Fruit fly (Drosophila melanogaster) whole organism, embryonic: Measurements from ENCODE around the gene Tango9.

ENCODE experiments used
- Adf1 ChIP-seq: fragments of 200-800 bp; sonication (Bioruptor generic); IDR thresholded peaks from 2 replicates; pipeline ENCODE4 v1.3.6; 2022; ENCODE audit warnings: missing biosample characterization, missing genetic modification characterization
- Atf-2 ChIP-seq: fragments of 200-800 bp; sonication (Bioruptor generic); optimal IDR thresholded peaks from 2 replicates; lab custom pipeline; 2016; ENCODE audit warnings: missing biosample characterization, missing genetic modification characterization
- Atf6 ChIP-seq: fragments of 200-800 bp; sonication (Bioruptor generic); IDR thresholded peaks from 2 replicates; pipeline ENCODE4 v1.3.6; 2022; ENCODE audit warnings: missing biosample characterization, missing genetic modification characterization
- Bteb2 ChIP-seq: fragments of 200-800 bp; sonication (Bioruptor generic); optimal IDR thresholded peaks from 2 replicates; lab custom pipeline; 2016; ENCODE audit warnings: missing biosample characterization, missing genetic modification characterization
- CG10366 ChIP-seq: fragments of 200-800 bp; sonication (Bioruptor generic); IDR thresholded peaks from 2 replicates; pipeline ENCODE4 v1.3.6; 2022; ENCODE audit warnings: missing biosample characterization, missing genetic modification characterization
- CG1233 ChIP-seq: fragments of 200-800 bp; sonication (Bioruptor generic); optimal IDR thresholded peaks from 4 replicates; lab custom pipeline; 2018; ENCODE audit warnings: missing biosample characterization, mild to moderate bottlenecking, missing genetic modification characterization
- CG12391 ChIP-seq: fragments of 200-800 bp; sonication (Bioruptor generic); optimal IDR thresholded peaks from 3 replicates; lab custom pipeline; 2018; ENCODE audit warnings: missing biosample characterization, mild to moderate bottlenecking, missing genetic modification characterization, moderate library complexity
- CG12942 ChIP-seq: fragments of 200-800 bp; sonication (Bioruptor generic); optimal IDR thresholded peaks from 3 replicates; lab custom pipeline; 2016; ENCODE audit warnings: missing biosample characterization, missing genetic modification characterization
- CG14710 ChIP-seq: fragments of 200-800 bp; sonication (Bioruptor generic); optimal IDR thresholded peaks from 3 replicates; lab custom pipeline; 2019; ENCODE audit warnings: missing biosample characterization, mild to moderate bottlenecking, missing genetic modification characterization, moderate library complexity
- CG15514 ChIP-seq: fragments of 200-800 bp; sonication (Bioruptor generic); optimal IDR thresholded peaks from 3 replicates; lab custom pipeline; 2017; ENCODE audit warnings: missing biosample characterization, missing genetic modification characterization, mild to moderate bottlenecking, moderate library complexity, missing genetic modification reagents
- CG16779 ChIP-seq: fragments of 200-800 bp; sonication (Bioruptor generic); IDR thresholded peaks from 2 replicates; pipeline ENCODE4 v1.3.6; 2022; ENCODE audit warnings: missing biosample characterization, missing genetic modification characterization
- CG16863 ChIP-seq: fragments of 200-800 bp; sonication (Bioruptor generic); optimal IDR thresholded peaks from 3 replicates; lab custom pipeline; 2016; ENCODE audit warnings: missing biosample characterization, missing genetic modification characterization
- CG17802 ChIP-seq: fragments of 200-800 bp; sonication (Bioruptor generic); optimal IDR thresholded peaks from 2 replicates; lab custom pipeline; 2018; ENCODE audit warnings: missing biosample characterization, mild to moderate bottlenecking, missing genetic modification characterization, moderate library complexity
- CG17829 ChIP-seq: fragments of 200-800 bp; optimal IDR thresholded peaks from 2 replicates; lab custom pipeline; 2019; ENCODE audit warnings: missing biosample characterization, mild to moderate bottlenecking, missing genetic modification characterization, moderate library complexity
- CG32772 ChIP-seq: fragments of 200-800 bp; sonication (Bioruptor generic); IDR thresholded peaks from 2 replicates; pipeline ENCODE4 v1.3.6; 2022; ENCODE audit warnings: missing biosample characterization, missing genetic modification characterization
- CG3838 ChIP-seq: fragments of 200-800 bp; sonication (Bioruptor generic); optimal IDR thresholded peaks from 3 replicates; lab custom pipeline; 2016; ENCODE audit warnings: missing biosample characterization, missing genetic modification characterization
- CG4328 ChIP-seq: fragments of 200-800 bp; sonication (Bioruptor generic); optimal IDR thresholded peaks from 3 replicates; lab custom pipeline; 2017; ENCODE audit warnings: missing biosample characterization, missing genetic modification reagents, missing genetic modification characterization
- CG4360 ChIP-seq: fragments of 200-800 bp; sonication (Bioruptor generic); IDR thresholded peaks from 2 replicates; pipeline ENCODE4 v1.3.6; 2022; ENCODE audit warnings: missing biosample characterization, missing genetic modification characterization
- CG4424 ChIP-seq: fragments of 200-800 bp; sonication (Bioruptor generic); optimal IDR thresholded peaks from 3 replicates; lab custom pipeline; 2016; ENCODE audit warnings: missing biosample characterization, missing genetic modification characterization
- CG6854 ChIP-seq: fragments of 200-800 bp; sonication (Bioruptor generic); optimal IDR thresholded peaks from 3 replicates; lab custom pipeline; 2017; ENCODE audit warnings: missing biosample characterization, mild to moderate bottlenecking, missing genetic modification characterization
- CG7745 ChIP-seq: fragments of 200-800 bp; sonication (Bioruptor generic); optimal IDR thresholded peaks from 2 replicates; lab custom pipeline; 2018; ENCODE audit warnings: missing biosample characterization, mild to moderate bottlenecking, missing genetic modification characterization, moderate library complexity
- CG7786 ChIP-seq: fragments of 200-800 bp; sonication (Bioruptor generic); optimal IDR thresholded peaks from 2 replicates; lab custom pipeline; 2016; ENCODE audit warnings: missing biosample characterization, missing genetic modification characterization
- CG8478 ChIP-seq: fragments of >200 bp; optimal IDR thresholded peaks from 2 replicates; lab custom pipeline; 2018
- CG9932 ChIP-seq: fragments of 200-800 bp; sonication (Bioruptor generic); IDR thresholded peaks from 2 replicates; pipeline ENCODE4 v1.3.6; 2022; ENCODE audit warnings: missing biosample characterization, missing genetic modification characterization
- D ChIP-seq, 2 experiments: fragments of 200-800 bp in 1 of 2; fragments of >200 bp in 1 of 2; sonication (Bioruptor generic) in 1 of 2; optimal IDR thresholded peaks; 2 replicates in 1 of 2; 3 replicates in 1 of 2; lab custom pipeline; 2017; ENCODE audit warnings: mild to moderate bottlenecking in 1 of 2, missing biosample characterization in 1 of 2, missing genetic modification characterization in 1 of 2, missing genetic modification reagents in 1 of 2
- D19A ChIP-seq: fragments of 200-800 bp; optimal IDR thresholded peaks from 3 replicates; lab custom pipeline; 2019; ENCODE audit warnings: missing biosample characterization, mild to moderate bottlenecking, missing genetic modification characterization, moderate library complexity
- Ets65A ChIP-seq: fragments of 200-800 bp; sonication (Bioruptor generic); peaks from one replicate; lab custom pipeline; 2016; ENCODE audit warnings: missing biosample characterization, missing genetic modification characterization
- Ets97D ChIP-seq: fragments of 200-800 bp; sonication (Bioruptor generic); optimal IDR thresholded peaks from 3 replicates; lab custom pipeline; 2016; ENCODE audit warnings: missing biosample characterization, missing genetic modification characterization
- HHEX ChIP-seq: fragments of 200-800 bp; sonication (Bioruptor generic); optimal IDR thresholded peaks from 3 replicates; lab custom pipeline; 2017; ENCODE audit warnings: missing biosample characterization, mild to moderate bottlenecking, missing genetic modification characterization, missing genetic modification reagents
- HmgD ChIP-seq: fragments of 200-800 bp; sonication (Bioruptor generic); optimal IDR thresholded peaks from 3 replicates; lab custom pipeline; 2016; ENCODE audit warnings: missing biosample characterization, missing genetic modification characterization
- Hr3 ChIP-seq: fragments of 200-800 bp; sonication (Bioruptor generic); optimal IDR thresholded peaks from 3 replicates; lab custom pipeline; 2016; ENCODE audit warnings: missing biosample characterization, missing genetic modification characterization
- Mad ChIP-seq: fragments of 200-800 bp; sonication (Bioruptor generic); optimal IDR thresholded peaks from 2 replicates; lab custom pipeline; 2016; ENCODE audit warnings: missing biosample characterization, missing genetic modification characterization
- NfI ChIP-seq: fragments of 200-800 bp; sonication (Bioruptor generic); optimal IDR thresholded peaks from 3 replicates; lab custom pipeline; 2018; ENCODE audit warnings: missing biosample characterization, mild to moderate bottlenecking, missing genetic modification characterization, moderate library complexity
- Usf ChIP-seq: fragments of 200-800 bp; sonication (Bioruptor generic); optimal IDR thresholded peaks from 2 replicates; lab custom pipeline; 2017; ENCODE audit warnings: missing genotype, missing biosample characterization, missing genetic modification characterization
- Xbp1 ChIP-seq: fragments of 200-800 bp; sonication (Bioruptor generic); optimal IDR thresholded peaks from 3 replicates; lab custom pipeline; 2016; ENCODE audit warnings: missing biosample characterization, mild to moderate bottlenecking, missing genetic modification characterization
- amos ChIP-seq: fragments of 200-800 bp; sonication (Bioruptor generic); IDR thresholded peaks from 2 replicates; pipeline ENCODE4 v1.3.6; 2022; ENCODE audit warnings: missing biosample characterization, missing genetic modification characterization; ENCODE audit not compliant: partially characterized antibody
- ato ChIP-seq: fragments of 200-800 bp; sonication (Bioruptor generic); IDR thresholded peaks from 2 replicates; pipeline ENCODE4 v1.3.6; 2022; ENCODE audit warnings: missing biosample characterization, missing genetic modification characterization; ENCODE audit not compliant: partially characterized antibody
- bcd ChIP-seq: fragments of 200-800 bp; sonication (Bioruptor generic); optimal IDR thresholded peaks from 2 replicates; lab custom pipeline; 2017; ENCODE audit warnings: missing biosample characterization, mild to moderate bottlenecking, missing genetic modification characterization
- bowl ChIP-seq: fragments of 200-800 bp; sonication (Bioruptor generic); IDR thresholded peaks from 2 replicates; pipeline ENCODE4 v1.3.6; 2022; ENCODE audit warnings: missing biosample characterization, missing genetic modification characterization
- cato ChIP-seq: fragments of 200-800 bp; sonication (Bioruptor generic); optimal IDR thresholded peaks from 2 replicates; lab custom pipeline; 2016; ENCODE audit warnings: missing biosample characterization, missing genetic modification characterization, borderline replicate concordance
- chn ChIP-seq: fragments of 200-800 bp; sonication (Bioruptor generic); optimal IDR thresholded peaks from 2 replicates; lab custom pipeline; 2016; ENCODE audit warnings: missing biosample characterization, missing genetic modification characterization
- fd3F ChIP-seq: fragments of 200-800 bp; sonication (Bioruptor generic); optimal IDR thresholded peaks from 2 replicates; lab custom pipeline; 2018; ENCODE audit warnings: missing biosample characterization, mild to moderate bottlenecking, missing genetic modification characterization, moderate library complexity
- ind ChIP-seq: fragments of 200-800 bp; sonication (Bioruptor generic); optimal IDR thresholded peaks from 3 replicates; lab custom pipeline; 2016; ENCODE audit warnings: missing biosample characterization, missing genetic modification characterization
- insv ChIP-seq, 2 experiments: fragments of 200-800 bp; sonication (Bioruptor generic); optimal IDR thresholded peaks; 3 replicates each; lab custom pipeline; 2016 to 2018; ENCODE audit warnings: missing biosample characterization in 2 of 2, missing genetic modification characterization in 2 of 2
- jumu ChIP-seq: fragments of 200-800 bp; sonication (Bioruptor generic); optimal IDR thresholded peaks from 3 replicates; lab custom pipeline; 2016; ENCODE audit warnings: missing biosample characterization, missing genetic modification characterization
- oc ChIP-seq: fragments of 200-800 bp; sonication (Bioruptor generic); optimal IDR thresholded peaks from 2 replicates; lab custom pipeline; 2018; ENCODE audit warnings: missing biosample characterization, mild to moderate bottlenecking, missing genetic modification characterization, moderate library complexity
- onecut ChIP-seq: fragments of 200-800 bp; sonication (Bioruptor generic); IDR thresholded peaks from 2 replicates; pipeline ENCODE4 v1.3.6; 2022; ENCODE audit warnings: missing biosample characterization, missing genetic modification characterization
- sisA ChIP-seq: fragments of 200-800 bp; sonication (Bioruptor generic); IDR thresholded peaks from 2 replicates; pipeline ENCODE4 v1.3.6; 2022; ENCODE audit warnings: missing biosample characterization, missing genetic modification characterization
- ttk ChIP-seq: fragments of 200-800 bp; sonication (Bioruptor generic); IDR thresholded peaks from 2 replicates; pipeline ENCODE4 v2.1.2; 2022; ENCODE audit warnings: missing biosample characterization, missing genetic modification characterization
- tup ChIP-seq: fragments of 200-800 bp; sonication (Bioruptor generic); optimal IDR thresholded peaks from 2 replicates; lab custom pipeline; 2016; ENCODE audit warnings: missing biosample characterization, mild to moderate bottlenecking, missing genetic modification characterization, moderate library complexity

Gene Tango9

dm6 chr3R:12010202-12010824 is 35.6 kb upstream of the Tango9 start, which contains the start of the genes KLHL18 and GCC185 (continued):
- TF ChIP-seq CG9932 (GFP tag; lab: Robert Waterston, UW): peak; percentile 88
- TF ChIP-seq NfI: peak; percentile 62
- TF ChIP-seq oc (tag; lab: Kevin White, UChicago): no peak
- peak; percentile 27 for TF ChIP-seq CG17802
- TF ChIP-seq HHEX (GFP tag; lab: Kevin White, UChicago): peak; percentile 55
- TF ChIP-seq ttk (GFP tag; lab: Robert Waterston, UW): no peak
- no peak for TF ChIP-seq tup (GFP tag; lab: Kevin White, UChicago)
- TF ChIP-seq CG7786: peak; percentile 44
- TF ChIP-seq CG12391 (tag; lab: Kevin White, UChicago): peak; percentile 86
- peak; percentile 35; the same call in 1 of the 2 replicates for TF ChIP-seq Adf1 (GFP tag; lab: Robert Waterston, UW)
- TF ChIP-seq ind (GFP tag; lab: Kevin White, UChicago): peak; percentile 91
- TF ChIP-seq ato (GFP tag; lab: Robert Waterston, UW): 0 out of 2 replicates have a peak, but pooled peaks have one; percentile 15
- TF ChIP-seq CG6854: no peak
- TF ChIP-seq CG8478: no peak
- no peak for TF ChIP-seq D (optimal IDR thresholded peaks at IDR 0.05; lab: Kevin White, UChicago)
- TF ChIP-seq D (GFP tag; optimal IDR thresholded peaks at IDR 0.05; lab: Kevin White, UChicago): peak; percentile 33
- TF ChIP-seq bcd (GFP tag; lab: Kevin White, UChicago): peak; percentile 83
- TF ChIP-seq Hr3 (GFP tag; lab: Kevin White, UChicago): peak; percentile 91
- TF ChIP-seq Ets65A (GFP tag; lab: Kevin White, UChicago): peak; percentile 95
- TF ChIP-seq CG12942: peak; percentile 82
- TF ChIP-seq CG10366: peak; percentile 52; the same call in 1 of the 2 replicates
- TF ChIP-seq CG17829 (tag; lab: Kevin White, UChicago): peak; percentile 79
- peak in 1 of 2 experiments; percentile 85 for TF ChIP-seq insv (GFP tag; optimal IDR thresholded peaks at IDR 0.05; lab: Kevin White, UChicago)
- peak; percentile 13 for TF ChIP-seq CG4328 (GFP tag; lab: Kevin White, UChicago)
- TF ChIP-seq CG1233 (GFP tag; lab: Kevin White, UChicago): peak; percentile 54
- TF ChIP-seq Bteb2 (GFP tag; lab: Kevin White, UChicago): peak; percentile 55
- peak; percentile 78 for TF ChIP-seq sisA (GFP tag; lab: Robert Waterston, UW)
- TF ChIP-seq fd3F (GFP tag; lab: Kevin White, UChicago): peak; percentile 62
- peak; percentile 85 for TF ChIP-seq Xbp1 (GFP tag; lab: Kevin White, UChicago)
- TF ChIP-seq CG3838 (GFP tag; lab: Kevin White, UChicago): peak; percentile 6
- TF ChIP-seq Atf6 (GFP tag; lab: Robert Waterston, UW): peak; percentile 30; the same call in 1 of the 2 replicates
- TF ChIP-seq CG32772 (GFP tag; lab: Robert Waterston, UW): peak; percentile 79
- no peak for TF ChIP-seq bowl (GFP tag; lab: Robert Waterston, UW)
- peak; percentile 58 for TF ChIP-seq chn (GFP tag; lab: Kevin White, UChicago)
- TF ChIP-seq CG15514 (GFP tag; lab: Kevin White, UChicago): peak; percentile 80
- peak; percentile 92 for TF ChIP-seq CG14710 (tag; lab: Kevin White, UChicago)
- TF ChIP-seq amos: peak; percentile 78
- TF ChIP-seq CG16779 (GFP tag; lab: Robert Waterston, UW): no peak
- no peak for TF ChIP-seq CG7745 (tag; lab: Kevin White, UChicago)
- TF ChIP-seq cato: peak; percentile 71
- no peak for TF ChIP-seq onecut
- peak; percentile 49 for TF ChIP-seq CG16863 (GFP tag; lab: Kevin White, UChicago)
- TF ChIP-seq Atf-2: peak; percentile 51
- TF ChIP-seq CG4424: peak; percentile 78
- TF ChIP-seq Usf (GFP tag; lab: Kevin White, UChicago): peak; percentile 59
- TF ChIP-seq HmgD: peak; percentile 31
- TF ChIP-seq Mad (GFP tag; lab: Kevin White, UChicago): peak; percentile 65
- TF ChIP-seq jumu (GFP tag; lab: Kevin White, UChicago): peak; percentile 66
- peak; percentile 61 for TF ChIP-seq D19A
- TF ChIP-seq Ets97D (GFP tag; lab: Kevin White, UChicago): peak; percentile 34
- TF ChIP-seq CG4360: no peak
